Worm (Caenorhabditis elegans) whole organism, L1 larva: ENCODE measurements around the gene math-42.

Experiments
- C34B4.2 ChIP-seq: sonication (generic microtip); optimal IDR thresholded peaks from 2 replicates; lab custom pipeline; 2017; ENCODE audit warnings: mild to moderate bottlenecking, missing genetic modification characterization, missing compliant biosample characterization
- Y116A8C.19 ChIP-seq: sonication (generic microtip); optimal IDR thresholded peaks from 2 replicates; lab custom pipeline; 2016; ENCODE audit warnings: missing compliant biosample characterization, missing genetic modification characterization, borderline replicate concordance
- aly-2 ChIP-seq: fragments of 150-350 bp; optimal IDR thresholded peaks from 2 replicates; lab custom pipeline; 2014; ENCODE audit warnings: missing biosample characterization, missing genetic modification characterization
- ama-1 ChIP-seq: fragments of 150-350 bp; optimal IDR thresholded peaks from 2 replicates; lab custom pipeline; 2014
- ceh-63 ChIP-seq: fragments of 200-800 bp; sonication (Bioruptor generic); optimal IDR thresholded peaks from 2 replicates; lab custom pipeline; 2018; ENCODE audit warnings: mild to moderate bottlenecking, missing genetic modification characterization, missing compliant biosample characterization
- ceh-82 ChIP-seq, 3 experiments: fragments of 150-350 bp in 1 of 3; sonication (generic microtip) in 2 of 3; optimal IDR thresholded peaks; 2 replicates each; lab custom pipeline; 2014 to 2017; ENCODE audit warnings: missing biosample characterization in 3 of 3, missing genetic modification characterization in 3 of 3
- ceh-88 ChIP-seq: fragments of 200-800 bp; sonication (Bioruptor generic); IDR thresholded peaks from 2 replicates; pipeline ENCODE4 v1.3.6; 2022; ENCODE audit warnings: missing genetic modification characterization, missing compliant biosample characterization
- dpl-1 ChIP-seq, 3 experiments: fragments of 150-350 bp in 2 of 3; sonication (generic microtip) in 1 of 3; optimal IDR thresholded peaks; 2 replicates each; lab custom pipeline; 2014 to 2017; ENCODE audit warnings: missing biosample characterization in 3 of 3, missing genetic modification characterization in 3 of 3, missing genetic modification reagents in 3 of 3
- dsc-1 ChIP-seq: sonication (generic microtip); optimal IDR thresholded peaks from 2 replicates; lab custom pipeline; 2016; ENCODE audit warnings: mild to moderate bottlenecking, missing genetic modification characterization, missing compliant biosample characterization
- efl-1 ChIP-seq, 4 experiments: fragments of 150-350 bp; optimal IDR thresholded peaks in 3 of 4; peaks in 1 of 4; 1 replicate in 1 of 4; 2 replicates in 3 of 4; lab custom pipeline; 2014; ENCODE audit warnings: missing biosample characterization in 2 of 4, missing genetic modification characterization in 2 of 4, missing genetic modification reagents in 2 of 4
- elt-2 ChIP-seq: sonication (generic microtip); optimal IDR thresholded peaks from 2 replicates; lab custom pipeline; 2016; ENCODE audit warnings: missing genetic modification characterization, mild to moderate bottlenecking, inconsistent platforms, missing compliant biosample characterization, missing genetic modification reagents
- fkh-10 ChIP-seq: sonication (generic microtip); optimal IDR thresholded peaks from 2 replicates; lab custom pipeline; 2017; ENCODE audit warnings: missing biosample characterization, missing genetic modification reagents, missing genetic modification characterization
- fkh-4 ChIP-seq: sonication (generic microtip); optimal IDR thresholded peaks from 2 replicates; lab custom pipeline; 2016; ENCODE audit warnings: missing compliant biosample characterization, missing genetic modification characterization, borderline replicate concordance
- fkh-8 ChIP-seq: sonication (generic microtip); optimal IDR thresholded peaks from 2 replicates; lab custom pipeline; 2016; ENCODE audit warnings: mild to moderate bottlenecking, missing genetic modification characterization, missing compliant biosample characterization
- fos-1 ChIP-seq: fragments of 150-350 bp; optimal IDR thresholded peaks from 2 replicates; lab custom pipeline; 2014; ENCODE audit warnings: missing biosample characterization, missing genetic modification characterization
- grh-1 ChIP-seq: fragments of 200-800 bp; sonication (Bioruptor generic); IDR thresholded peaks from 2 replicates; pipeline ENCODE4 v1.3.6; 2022; ENCODE audit warnings: missing genetic modification reagents, missing genetic modification characterization, missing compliant biosample characterization
- hlh-4 ChIP-seq: sonication (generic microtip); optimal IDR thresholded peaks from 2 replicates; lab custom pipeline; 2016; ENCODE audit warnings: mild to moderate bottlenecking, missing genetic modification characterization, missing compliant biosample characterization
- isw-1 ChIP-seq: fragments of 200-800 bp; sonication (Bioruptor generic); IDR thresholded peaks from 2 replicates; pipeline ENCODE4 v1.3.6; 2022; ENCODE audit warnings: missing genetic modification characterization, missing compliant biosample characterization
- jun-1 ChIP-seq: fragments of 150-350 bp; optimal IDR thresholded peaks from 2 replicates; lab custom pipeline; 2014; ENCODE audit warnings: missing biosample characterization, missing genetic modification reagents, missing genetic modification characterization
- lin-14 ChIP-seq: fragments of 200-800 bp; sonication (Bioruptor generic); optimal IDR thresholded peaks from 2 replicates; lab custom pipeline; 2018; ENCODE audit warnings: mild to moderate bottlenecking, missing genetic modification characterization, moderate library complexity, missing compliant biosample characterization
- lin-35 ChIP-seq, 2 experiments: fragments of 150-350 bp; optimal IDR thresholded peaks; 2 replicates each; lab custom pipeline; 2014; ENCODE audit warnings: missing biosample characterization in 2 of 2, missing genetic modification characterization in 2 of 2, missing genetic modification reagents in 2 of 2
- lir-3 ChIP-seq: sonication (generic microtip); optimal IDR thresholded peaks from 2 replicates; lab custom pipeline; 2016; ENCODE audit warnings: mild to moderate bottlenecking, missing genetic modification characterization, moderate library complexity, missing compliant biosample characterization; ENCODE audit not compliant: poor library complexity
- mef-2 ChIP-seq: fragments of 150-350 bp; optimal IDR thresholded peaks from 2 replicates; lab custom pipeline; 2014; ENCODE audit warnings: missing biosample characterization, missing genetic modification characterization
- mep-1 ChIP-seq: fragments of 150-350 bp; optimal IDR thresholded peaks from 2 replicates; lab custom pipeline; 2014; ENCODE audit warnings: missing biosample characterization, missing genetic modification characterization
- nhr-47 ChIP-seq: sonication (generic microtip); optimal IDR thresholded peaks from 2 replicates; lab custom pipeline; 2016; ENCODE audit warnings: mild to moderate bottlenecking, missing genetic modification characterization, moderate library complexity, missing compliant biosample characterization
- nhr-71 ChIP-seq: sonication (generic microtip); optimal IDR thresholded peaks from 2 replicates; lab custom pipeline; 2016; ENCODE audit warnings: mild to moderate bottlenecking, missing genetic modification characterization, moderate library complexity, missing compliant biosample characterization
- nhr-84 ChIP-seq: sonication (generic microtip); optimal IDR thresholded peaks from 2 replicates; lab custom pipeline; 2017; ENCODE audit warnings: missing biosample characterization, missing genetic modification characterization
- pag-3 ChIP-seq: sonication (generic microtip); optimal IDR thresholded peaks from 2 replicates; lab custom pipeline; 2017; ENCODE audit warnings: missing genetic modification characterization, mild to moderate bottlenecking, missing compliant biosample characterization, antibody characterized with exemption, borderline replicate concordance; ENCODE audit not compliant: insufficient read depth
- pqm-1 ChIP-seq: sonication (generic microtip); optimal IDR thresholded peaks from 3 replicates; lab custom pipeline; 2017; ENCODE audit warnings: missing biosample characterization, missing genetic modification characterization
- snpc-4 ChIP-seq: fragments of 150-350 bp; optimal IDR thresholded peaks from 2 replicates; lab custom pipeline; 2014; ENCODE audit warnings: missing biosample characterization, missing genetic modification characterization
- snu-23 ChIP-seq: sonication (generic microtip); optimal IDR thresholded peaks from 2 replicates; lab custom pipeline; 2016; ENCODE audit warnings: missing genetic modification characterization, missing compliant biosample characterization
- swsn-7 ChIP-seq: sonication (generic microtip); optimal IDR thresholded peaks from 2 replicates; lab custom pipeline; 2016; ENCODE audit warnings: missing genetic modification characterization, missing compliant biosample characterization
- tbx-2 ChIP-seq: sonication (generic microtip); optimal IDR thresholded peaks from 2 replicates; lab custom pipeline; 2016; ENCODE audit warnings: missing genetic modification characterization, missing compliant biosample characterization
- unc-86 ChIP-seq: sonication (generic microtip); optimal IDR thresholded peaks from 2 replicates; lab custom pipeline; 2016; ENCODE audit warnings: missing genetic modification characterization, missing compliant biosample characterization
- unc-98 ChIP-seq: fragments of 200-800 bp; sonication (Bioruptor generic); IDR thresholded peaks from 2 replicates; pipeline ENCODE4 v1.3.6; 2022; ENCODE audit warnings: missing genetic modification characterization, missing compliant biosample characterization
- vab-15 ChIP-seq: sonication (generic microtip); optimal IDR thresholded peaks from 2 replicates; lab custom pipeline; 2017; ENCODE audit warnings: missing genotype, mild to moderate bottlenecking, missing genetic modification characterization, missing compliant biosample characterization
- xbp-1 ChIP-seq: sonication (generic microtip); optimal IDR thresholded peaks from 2 replicates; lab custom pipeline; 2016; ENCODE audit warnings: missing genetic modification characterization, missing compliant biosample characterization
- zag-1 ChIP-seq: fragments of 150-350 bp; optimal IDR thresholded peaks from 2 replicates; lab custom pipeline; 2014; ENCODE audit warnings: missing biosample characterization, missing genetic modification characterization
- ztf-4 ChIP-seq: fragments of 150-350 bp; optimal IDR thresholded peaks from 2 replicates; lab custom pipeline; 2014; ENCODE audit warnings: missing biosample characterization, missing genetic modification characterization

The math-42 gene

DNA sequence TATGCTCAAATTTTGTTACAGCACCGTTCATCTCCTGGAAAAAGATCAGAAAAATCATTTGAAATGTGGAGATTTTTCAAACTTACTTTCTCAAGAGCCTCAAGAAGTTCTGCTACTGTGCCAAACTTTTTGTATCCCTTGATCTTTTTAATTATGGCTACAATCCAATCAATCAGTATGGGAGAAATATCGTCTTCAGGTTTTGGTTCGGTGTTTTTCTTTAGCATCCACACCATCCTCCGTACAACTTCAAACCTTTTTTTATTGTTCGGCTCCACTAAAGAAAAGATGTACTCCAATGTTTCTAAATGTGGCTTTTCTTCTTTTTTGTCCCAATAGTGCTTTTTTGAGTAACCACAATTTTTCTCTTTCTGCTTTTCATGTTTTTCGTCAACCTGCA is 23.3 kb upstream of the math-42 start:
- TF ChIP-seq hlh-4 (tag; lab: Kevin White, UChicago), result no peak
- no peak for TF ChIP-seq dpl-1 (GFP tag; optimal IDR thresholded peaks at IDR 0.05; lab: Kevin White, UChicago)

DNA sequence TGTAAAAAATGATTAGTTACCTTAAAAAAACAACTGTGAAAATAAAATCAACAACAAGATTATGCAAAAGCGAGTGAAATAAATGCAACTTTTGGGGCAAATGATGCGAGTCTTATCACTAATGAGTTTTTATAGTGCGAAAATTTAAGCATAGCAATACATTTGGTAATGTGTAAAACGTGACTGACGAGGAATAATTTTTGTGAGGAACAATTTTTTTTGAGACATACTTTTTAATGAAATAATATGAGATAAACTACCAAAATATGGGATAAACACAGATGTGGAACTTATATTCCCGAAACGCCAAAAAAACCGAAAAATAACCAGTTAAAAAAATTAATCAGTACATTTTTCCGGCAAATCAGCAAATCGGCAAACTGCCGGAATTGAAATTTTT is 19.3 kb upstream of the math-42 start, which contains the start of gene F07E5.9:
TSS of gene F07E5.9 (minus strand) at position 101 of the 400 bp plus-strand sequence.
- no peak for TF ChIP-seq fkh-10 (GFP tag; lab: Kevin White, UChicago)
- no peak for TF ChIP-seq mep-1 (tag; lab: Kevin White, UChicago)
- no peak for TF ChIP-seq fkh-8 (tag; lab: Kevin White, UChicago)
- TF ChIP-seq xbp-1, result no peak
- no peak for TF ChIP-seq dsc-1 (tag; lab: Kevin White, UChicago)
- TF ChIP-seq Y116A8C.19 (tag; lab: Kevin White, UChicago), result no peak
- TF ChIP-seq snu-23 (GFP tag; lab: Kevin White, UChicago), result no peak
- TF ChIP-seq efl-1 (optimal IDR thresholded peaks at IDR 0.05; lab: Kevin White, UChicago), result no peak
- peak in 1 of 2 experiments; percentile 9 for TF ChIP-seq efl-1 (GFP tag; optimal IDR thresholded peaks at IDR 0.05 in 1 of 2; lab: Kevin White, UChicago)
- TF ChIP-seq, all 84 proteins: peak for 1

DNA sequence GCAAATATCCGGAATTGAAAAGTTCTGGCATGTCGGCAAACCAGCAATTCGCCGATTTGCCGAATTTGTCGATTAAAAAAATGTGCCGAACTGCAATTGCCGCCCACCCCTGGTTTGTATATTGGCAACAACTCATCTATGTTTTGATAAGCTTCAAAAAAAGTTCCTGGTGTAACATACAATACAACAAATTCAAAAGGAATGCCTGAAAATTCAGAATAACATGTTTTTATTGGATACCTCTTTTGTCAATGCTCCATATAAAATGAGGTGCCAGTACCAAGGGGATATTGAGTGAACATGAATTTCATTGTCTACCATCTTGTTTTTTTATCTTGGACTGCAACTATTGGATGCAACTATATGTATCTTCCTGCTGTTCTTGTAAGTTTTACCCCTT is 18.5 kb upstream of the math-42 start, which contains the start of gene T16A1.4:
TSS of gene T16A1.4 (plus strand) at position 301 of the 400 bp plus-strand sequence.
- TF ChIP-seq isw-1 (GFP tag; lab: Robert Waterston, UW) (no peak), lin-14 (GFP tag; lab: Kevin White, UChicago) (no peak), C34B4.2 (tag; lab: Kevin White, UChicago) (no peak), unc-98 (no peak), fkh-4 (tag; lab: Kevin White, UChicago) (no peak), vab-15 (tag; lab: Kevin White, UChicago) (no peak), hlh-4 (tag; lab: Kevin White, UChicago) (no peak), fkh-8 (tag; lab: Kevin White, UChicago) (no peak), ceh-63 (GFP tag; lab: Kevin White, UChicago) (no peak), pag-3 (no peak), ztf-4 (tag; lab: Kevin White, UChicago) (no peak)

DNA sequence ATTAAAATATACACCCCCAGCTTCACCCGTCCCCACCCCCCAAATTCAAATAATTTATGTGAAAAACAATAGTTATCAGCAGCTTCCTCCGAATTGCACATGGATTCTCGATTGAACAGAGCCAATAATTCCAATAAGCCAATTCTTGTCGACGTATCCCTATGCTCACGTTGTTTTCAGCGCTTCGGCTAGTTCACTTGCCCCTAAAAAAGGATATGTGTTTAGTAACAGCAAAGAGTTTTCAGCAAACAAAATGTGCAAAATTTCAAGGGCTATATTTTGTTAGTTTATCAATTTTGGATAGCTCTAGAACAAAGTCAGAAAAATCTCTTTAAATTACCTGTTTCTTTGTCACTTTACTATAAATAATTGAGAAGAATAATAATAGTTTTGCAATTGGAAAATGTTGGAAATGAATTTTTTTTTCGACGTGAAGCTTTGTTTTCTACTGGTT is 16.0 kb upstream of the math-42 start, which contains the start of the genes T16A1.5 and fbxc-49:
TSS of gene T16A1.5 (minus strand) at position 101 of the 454 bp plus-strand sequence.
TSS of gene fbxc-49 (plus strand) at position 404 of the 454 bp plus-strand sequence.
- TF ChIP-seq fos-1 (tag; lab: Kevin White, UChicago) (no peak), mef-2 (no peak), xbp-1 (no peak)

DNA sequence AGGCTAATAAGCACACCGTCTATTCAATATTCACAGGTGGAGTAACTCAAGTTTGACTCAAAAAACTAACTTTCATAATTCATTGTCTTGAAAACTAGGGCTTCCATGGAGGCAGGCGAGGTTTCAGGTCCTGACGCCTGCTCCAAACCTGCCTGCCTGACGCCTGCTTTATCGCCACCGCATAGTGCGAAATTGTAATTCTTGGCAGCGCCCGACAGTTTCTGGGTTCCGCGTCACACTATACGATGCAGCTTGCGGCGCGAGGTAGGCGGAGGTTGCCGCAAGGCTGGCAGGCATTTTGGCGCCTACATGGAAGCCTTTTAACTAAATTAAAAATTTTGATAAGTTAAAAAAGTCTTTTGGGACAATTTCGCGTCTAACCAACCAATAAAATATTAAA is 12.5 kb upstream of the math-42 start:
- TF ChIP-seq mef-2, result no peak
- no peak for TF ChIP-seq nhr-84 (tag; lab: Kevin White, UChicago)
- no peak for TF ChIP-seq dsc-1 (tag; lab: Kevin White, UChicago)
- TF ChIP-seq ztf-4 (tag; lab: Kevin White, UChicago), result no peak
- TF ChIP-seq ama-1 (lab: Kevin White, UChicago), result no peak
- no peak for TF ChIP-seq unc-86
- TF ChIP-seq snpc-4 (tag; lab: Kevin White, UChicago), result no peak
- no peak for TF ChIP-seq nhr-47 (tag; lab: Kevin White, UChicago)
- TF ChIP-seq ceh-88, result no peak
- no peak for TF ChIP-seq fkh-8 (tag; lab: Kevin White, UChicago)
- TF ChIP-seq zag-1 (tag; lab: Kevin White, UChicago), result no peak
- no peak for TF ChIP-seq xbp-1
- TF ChIP-seq swsn-7 (tag; lab: Kevin White, UChicago), result no peak

DNA sequence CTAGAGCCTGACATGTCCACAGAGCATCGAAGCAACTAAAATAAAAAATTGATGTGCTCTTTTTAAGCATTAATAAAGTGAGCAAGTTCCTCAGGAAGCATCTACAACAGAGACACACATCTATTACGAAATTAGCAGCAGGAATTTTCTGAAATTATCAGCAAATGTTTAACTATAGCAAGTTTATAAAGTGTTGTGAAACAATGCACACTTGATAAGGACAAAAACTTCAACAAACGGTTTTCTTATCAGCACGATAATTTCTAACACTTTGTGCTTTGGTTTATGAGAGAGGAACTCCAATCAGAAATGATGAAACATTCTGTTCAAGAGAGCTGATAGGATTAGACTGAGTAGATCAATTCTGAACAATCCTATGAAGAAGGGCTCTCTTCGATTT is 9.1 kb upstream of the math-42 start, which contains the start of gene trpl-5:
TSS of gene trpl-5 (minus strand) at position 32 of the 400 bp plus-strand sequence.
- TF ChIP-seq tbx-2 (tag; lab: Kevin White, UChicago) (no peak), elt-2 (tag; lab: Kevin White, UChicago) (peak; percentile 94), lir-3 (tag; lab: Kevin White, UChicago) (no peak), jun-1 (tag; lab: Kevin White, UChicago) (peak; percentile 59), dpl-1 (GFP tag; optimal IDR thresholded peaks at IDR 0.05; lab: Kevin White, UChicago) (no peak), lin-35 (GFP tag; optimal IDR thresholded peaks at IDR 0.05; lab: Kevin White, UChicago) (peak in 1 of 2 experiments; percentile 17), nhr-71 (tag; lab: Kevin White, UChicago) (no peak), vab-15 (tag; lab: Kevin White, UChicago) (no peak), ama-1 (lab: Kevin White, UChicago) (no peak), grh-1 (GFP tag; lab: Robert Waterston, UW) (no peak), dsc-1 (tag; lab: Kevin White, UChicago) (no peak), ztf-4 (tag; lab: Kevin White, UChicago) (no peak), pqm-1 (tag; lab: Kevin White, UChicago) (peak; percentile 81), ceh-82 (tag; optimal IDR thresholded peaks at IDR 0.05; lab: Kevin White, UChicago) (no peak), aly-2 (tag; lab: Kevin White, UChicago) (no peak)
